Fruit fly (Drosophila melanogaster) whole organism, adult: Measurements from ENCODE around the gene IPIP.

Experiments
- CG12768 ChIP-seq: fragments of 200-800 bp; sonication (Bioruptor generic); optimal IDR thresholded peaks from 2 replicates; lab custom pipeline; 2017; ENCODE audit warnings: missing biosample characterization, missing genetic modification characterization, mild to moderate bottlenecking, moderate library complexity, missing genetic modification reagents
- CG14711 ChIP-seq: fragments of 200-800 bp; sonication (Bioruptor generic); optimal IDR thresholded peaks from 2 replicates; lab custom pipeline; 2018; ENCODE audit warnings: missing biosample characterization, mild to moderate bottlenecking, missing genetic modification characterization, moderate library complexity
- CG5204 ChIP-seq: fragments of 200-800 bp; sonication (Bioruptor generic); optimal IDR thresholded peaks from 2 replicates; lab custom pipeline; 2016; ENCODE audit warnings: missing biosample characterization, missing genetic modification characterization
- CG7045 ChIP-seq: fragments of 200-800 bp; sonication (Bioruptor generic); optimal IDR thresholded peaks from 2 replicates; lab custom pipeline; 2017; ENCODE audit warnings: missing biosample characterization, mild to moderate bottlenecking, missing genetic modification characterization
- CG7101 ChIP-seq: fragments of 200-800 bp; sonication (Bioruptor generic); optimal IDR thresholded peaks from 2 replicates; lab custom pipeline; 2018; ENCODE audit warnings: missing biosample characterization, mild to moderate bottlenecking, missing genetic modification characterization, moderate library complexity
- Clk ChIP-seq: fragments of 200-800 bp; sonication (Bioruptor generic); optimal IDR thresholded peaks from 2 replicates; lab custom pipeline; 2017; ENCODE audit warnings: missing biosample characterization, missing genetic modification characterization
- Crg-1 ChIP-seq: fragments of 200-800 bp; sonication (Bioruptor generic); optimal IDR thresholded peaks from 2 replicates; lab custom pipeline; 2016; ENCODE audit warnings: missing biosample characterization, missing genetic modification characterization
- Hr96 ChIP-seq: fragments of 200-800 bp; sonication (Bioruptor generic); optimal IDR thresholded peaks from 2 replicates; lab custom pipeline; 2016; ENCODE audit warnings: missing biosample characterization, missing genetic modification characterization
- Mnt ChIP-seq: fragments of 200-800 bp; sonication (Bioruptor generic); optimal IDR thresholded peaks from 2 replicates; lab custom pipeline; 2016; ENCODE audit warnings: missing biosample characterization, mild to moderate bottlenecking, missing genetic modification characterization
- kay ChIP-seq: fragments of 200-800 bp; sonication (Bioruptor generic); peaks from one replicate; lab custom pipeline; 2016; ENCODE audit warnings: missing biosample characterization, missing genetic modification characterization, borderline replicate concordance
- pad ChIP-seq: fragments of 200-800 bp; sonication (Bioruptor generic); optimal IDR thresholded peaks from 3 replicates; lab custom pipeline; 2017; ENCODE audit warnings: missing biosample characterization, missing genetic modification characterization, mild to moderate bottlenecking, moderate library complexity, missing genetic modification reagents
- toe ChIP-seq: fragments of 200-800 bp; sonication (Bioruptor generic); optimal IDR thresholded peaks from 2 replicates; lab custom pipeline; 2016; ENCODE audit warnings: missing biosample characterization, missing genetic modification characterization

dm6 chr2L:6060210-6060609, 12.4 kb downstream of the IPIP start, which contains the start of gene CG34180:
- no peak for TF ChIP-seq pad
- no peak for TF ChIP-seq CG12768 (GFP tag; lab: Kevin White, UChicago)
- no peak for TF ChIP-seq Clk (GFP tag; lab: Kevin White, UChicago)
- no peak for TF ChIP-seq Crg-1 (GFP tag; lab: Kevin White, UChicago)
- no peak for TF ChIP-seq CG7101
- TF ChIP-seq Hr96 (GFP tag; lab: Kevin White, UChicago) = no peak
- no peak for TF ChIP-seq kay (GFP tag; lab: Kevin White, UChicago)
- TF ChIP-seq CG7045 = no peak
- TF ChIP-seq toe (GFP tag; lab: Kevin White, UChicago) = no peak
- no peak for TF ChIP-seq Mnt (GFP tag; lab: Kevin White, UChicago)
- no peak for TF ChIP-seq CG5204 (GFP tag; lab: Kevin White, UChicago)
- TF ChIP-seq CG14711 (tag; lab: Kevin White, UChicago) = no peak
